Worm (Caenorhabditis elegans): ENCODE data around the gene srbc-63.

The srbc-63 gene

DNA sequence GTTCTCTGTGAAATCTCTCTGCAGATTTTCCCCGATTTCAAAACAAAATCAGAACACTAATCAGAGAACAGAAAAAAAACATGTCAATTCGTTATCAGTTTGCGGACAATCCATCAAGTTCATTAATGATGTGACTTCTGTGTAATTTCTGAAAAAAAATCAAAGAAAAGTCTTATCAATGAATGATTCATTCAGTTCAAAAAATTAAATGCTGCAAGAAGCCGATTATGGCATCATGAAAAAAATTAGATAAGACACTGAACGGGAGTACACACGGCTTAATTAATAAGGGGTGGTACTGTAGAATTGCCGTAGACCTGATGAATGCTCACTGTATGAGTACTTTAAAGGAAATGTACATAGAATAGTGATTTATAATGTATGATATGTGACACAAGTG lies 23.6 kb upstream of the srbc-63 start:
- TF ChIP-seq nhr-76 (tag; optimal IDR thresholded peaks at IDR 0.05) (no peak), hlh-1 (tag; optimal IDR thresholded peaks at IDR 0.05) (no peak), lsy-2 (tag; optimal IDR thresholded peaks at IDR 0.05) (no peak), ces-1 (GFP tag; optimal IDR thresholded peaks at IDR 0.05) (no peak), cnd-1 (tag; optimal IDR thresholded peaks at IDR 0.05) (no peak), mab-5 (tag; optimal IDR thresholded peaks at IDR 0.05) (no peak), ceh-43 (GFP tag; optimal IDR thresholded peaks at IDR 0.05) (no peak), blmp-1 (tag; optimal IDR thresholded peaks at IDR 0.05) (no peak), pha-4 (tag; optimal IDR thresholded peaks at IDR 0.05) (no peak), drap-1 (GFP tag; optimal IDR thresholded peaks at IDR 0.05) (no peak), sem-2 (GFP tag; optimal IDR thresholded peaks at IDR 0.05) (no peak), ceh-83 (GFP tag; optimal IDR thresholded peaks at IDR 0.05) (no peak), flh-1 (GFP tag; optimal IDR thresholded peaks at IDR 0.05) (no peak), zip-8 (tag; optimal IDR thresholded peaks at IDR 0.05) (no peak), nhr-2 (tag; optimal IDR thresholded peaks at IDR 0.05) (no peak), nhr-28 (tag; optimal IDR thresholded peaks at IDR 0.05) (no peak), M03D4.4 (tag; optimal IDR thresholded peaks at IDR 0.05) (no peak), mls-2 (tag; optimal IDR thresholded peaks at IDR 0.05) (no peak), sptf-1 (tag; optimal IDR thresholded peaks at IDR 0.05) (no peak)

DNA sequence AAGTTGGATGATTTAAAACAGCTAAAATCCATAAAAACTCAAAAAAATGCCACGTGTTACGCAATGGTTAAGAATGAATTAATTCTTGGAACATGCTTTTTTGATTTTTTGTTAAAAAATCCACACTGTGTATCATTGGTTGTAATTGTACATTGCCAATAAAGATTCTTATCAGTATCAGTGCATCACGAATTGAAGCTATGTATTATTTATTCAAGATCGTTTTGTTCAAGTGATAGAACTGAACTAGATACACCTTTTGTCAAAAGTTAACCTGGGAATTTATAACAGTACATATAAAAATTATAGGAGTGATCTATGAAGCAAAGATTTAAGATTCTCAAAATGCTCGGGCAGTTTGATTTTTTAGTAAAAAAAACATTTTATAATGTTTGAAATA lies 22.1 kb upstream of the srbc-63 start:
- TF ChIP-seq nhr-76 (tag; optimal IDR thresholded peaks at IDR 0.05) (no peak), flh-1 (GFP tag; optimal IDR thresholded peaks at IDR 0.05) (no peak), lin-13 (tag; optimal IDR thresholded peaks at IDR 0.05) (no peak)

ce11 chrV:15432457-15432856 lies 19.9 kb upstream of the srbc-63 start, which contains the start of gene T26H5.8:
Gene T26H5.8, minus strand, starts transcription at chrV:15432726.
- TF ChIP-seq sem-2 (GFP tag; optimal IDR thresholded peaks at IDR 0.05) (no peak), drap-1 (GFP tag; optimal IDR thresholded peaks at IDR 0.05) (no peak), pha-4 (tag; optimal IDR thresholded peaks at IDR 0.05) (no peak), sptf-1 (tag; optimal IDR thresholded peaks at IDR 0.05) (no peak), nhr-237 (tag; optimal IDR thresholded peaks at IDR 0.05) (no peak), ham-2 (GFP tag; optimal IDR thresholded peaks at IDR 0.05) (no peak), nhr-12 (tag; optimal IDR thresholded peaks at IDR 0.05) (no peak), lin-32 (GFP tag; optimal IDR thresholded peaks at IDR 0.05) (no peak), flh-1 (GFP tag; optimal IDR thresholded peaks at IDR 0.05) (no peak), mab-5 (tag; optimal IDR thresholded peaks at IDR 0.05) (no peak), mls-2 (tag; optimal IDR thresholded peaks at IDR 0.05) (no peak), nhr-76 (tag; optimal IDR thresholded peaks at IDR 0.05) (no peak), snpc-4 (tag; optimal IDR thresholded peaks at IDR 0.05) (no peak), hlh-1 (tag; optimal IDR thresholded peaks at IDR 0.05) (no peak), elt-1 (tag; optimal IDR thresholded peaks at IDR 0.05; ENCODE audit: borderline replicate concordance, insufficient read depth) (no peak), ceh-43 (GFP tag; optimal IDR thresholded peaks at IDR 0.05) (no peak), bed-3 (GFP tag; optimal IDR thresholded peaks at IDR 0.05) (no peak), unc-62 (GFP tag; optimal IDR thresholded peaks at IDR 0.05) (no peak), mep-1 (tag; optimal IDR thresholded peaks at IDR 0.05) (no peak)

DNA sequence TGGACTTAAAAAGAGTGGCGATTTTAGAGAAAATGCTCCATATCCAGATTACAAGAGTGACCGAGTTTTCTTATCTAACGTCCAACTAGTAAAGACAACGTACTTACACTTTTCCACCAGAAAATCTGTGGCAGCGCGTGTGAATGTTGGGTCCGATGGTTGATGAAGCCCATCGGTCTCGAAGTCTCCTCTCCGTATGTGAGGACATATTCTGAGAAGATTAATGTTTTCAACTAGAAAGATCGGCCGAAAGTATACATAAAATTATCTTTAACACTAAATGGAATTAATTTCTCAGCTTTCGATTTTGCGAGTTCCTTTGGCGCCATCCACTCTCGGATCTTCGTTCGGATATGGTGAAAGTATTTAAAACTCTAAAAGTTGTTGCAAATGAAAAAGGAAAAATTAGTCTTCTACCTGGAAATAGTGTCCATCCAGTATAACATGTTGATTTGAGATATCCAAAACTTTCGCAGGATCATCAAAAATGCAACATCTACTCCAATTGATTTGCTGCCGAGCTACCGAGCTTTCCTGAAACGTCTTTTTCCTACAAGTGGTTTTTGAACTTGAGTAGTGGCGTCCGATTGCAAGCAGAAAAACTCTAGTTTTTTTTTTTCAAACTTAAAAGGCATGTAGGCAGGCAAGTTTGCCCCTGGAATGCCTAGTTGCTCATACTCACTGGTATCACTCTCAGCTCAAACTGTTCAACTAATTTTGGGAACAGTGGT lies 19.0 kb upstream of the srbc-63 start:
- TF ChIP-seq mls-2 (tag; optimal IDR thresholded peaks at IDR 0.05) (no peak), zip-8 (tag; optimal IDR thresholded peaks at IDR 0.05) (no peak), snpc-4 (tag; optimal IDR thresholded peaks at IDR 0.05) (no peak), hlh-1 (tag; optimal IDR thresholded peaks at IDR 0.05) (no peak), nhr-28 (tag; optimal IDR thresholded peaks at IDR 0.05) (no peak), M03D4.4 (tag; optimal IDR thresholded peaks at IDR 0.05) (no peak), unc-120 (tag; optimal IDR thresholded peaks at IDR 0.05; ENCODE audit: poor library complexity, severe bottlenecking) (no peak), unc-62 (GFP tag; optimal IDR thresholded peaks at IDR 0.05) (no peak), ham-2 (GFP tag; optimal IDR thresholded peaks at IDR 0.05) (no peak), drap-1 (GFP tag; optimal IDR thresholded peaks at IDR 0.05) (no peak), elt-1 (tag; optimal IDR thresholded peaks at IDR 0.05; ENCODE audit: borderline replicate concordance, insufficient read depth) (no peak), bed-3 (GFP tag; optimal IDR thresholded peaks at IDR 0.05) (no peak), nhr-76 (tag; optimal IDR thresholded peaks at IDR 0.05) (no peak), nhr-2 (tag; optimal IDR thresholded peaks at IDR 0.05) (no peak), mep-1 (tag; optimal IDR thresholded peaks at IDR 0.05) (no peak), ceh-43 (GFP tag; optimal IDR thresholded peaks at IDR 0.05) (no peak), nhr-12 (tag; optimal IDR thresholded peaks at IDR 0.05) (no peak), ces-1 (GFP tag; optimal IDR thresholded peaks at IDR 0.05) (no peak), sem-2 (GFP tag; optimal IDR thresholded peaks at IDR 0.05) (no peak), lsy-2 (tag; optimal IDR thresholded peaks at IDR 0.05) (no peak)
